Fruit fly (Drosophila melanogaster) Kc167 (cell line): ENCODE data around the gene Eaf6.

Experiments used
- Myc ChIP-seq: fragments of >200 bp; optimal IDR thresholded peaks from 2 replicates; lab custom pipeline; 2017; ENCODE audit warnings: missing external identifiers
- Sin3A ChIP-seq: fragments of >200 bp; optimal IDR thresholded peaks from 2 replicates; lab custom pipeline; 2018; ENCODE audit warnings: missing external identifiers
- h ChIP-seq: fragments of >200 bp; optimal IDR thresholded peaks from 3 replicates; lab custom pipeline; 2018; ENCODE audit warnings: missing external identifiers
- insv ChIP-seq: fragments of >200 bp; optimal IDR thresholded peaks from 3 replicates; lab custom pipeline; 2018; ENCODE audit warnings: missing external identifiers
- psq ChIP-seq: fragments of >200 bp; optimal IDR thresholded peaks from 2 replicates; lab custom pipeline; 2017; ENCODE audit warnings: missing external identifiers
- ttk ChIP-seq: sonication (Bioruptor generic); optimal IDR thresholded peaks from 2 replicates; lab custom pipeline; 2017; ENCODE audit warnings: missing external identifiers

Gene Eaf6

dm6 chr3L:5608128-5608527 is at the start of gene Eaf6:
TSS of gene Eaf6 (minus strand) at chr3L:5608300.
- TF ChIP-seq Myc (no peak), h (lab: Kevin White, UChicago) (no peak), insv (lab: Kevin White, UChicago) (no peak), Sin3A (lab: Kevin White, UChicago) (no peak), psq (lab: Kevin White, UChicago) (no peak), ttk (no peak)

DNA sequence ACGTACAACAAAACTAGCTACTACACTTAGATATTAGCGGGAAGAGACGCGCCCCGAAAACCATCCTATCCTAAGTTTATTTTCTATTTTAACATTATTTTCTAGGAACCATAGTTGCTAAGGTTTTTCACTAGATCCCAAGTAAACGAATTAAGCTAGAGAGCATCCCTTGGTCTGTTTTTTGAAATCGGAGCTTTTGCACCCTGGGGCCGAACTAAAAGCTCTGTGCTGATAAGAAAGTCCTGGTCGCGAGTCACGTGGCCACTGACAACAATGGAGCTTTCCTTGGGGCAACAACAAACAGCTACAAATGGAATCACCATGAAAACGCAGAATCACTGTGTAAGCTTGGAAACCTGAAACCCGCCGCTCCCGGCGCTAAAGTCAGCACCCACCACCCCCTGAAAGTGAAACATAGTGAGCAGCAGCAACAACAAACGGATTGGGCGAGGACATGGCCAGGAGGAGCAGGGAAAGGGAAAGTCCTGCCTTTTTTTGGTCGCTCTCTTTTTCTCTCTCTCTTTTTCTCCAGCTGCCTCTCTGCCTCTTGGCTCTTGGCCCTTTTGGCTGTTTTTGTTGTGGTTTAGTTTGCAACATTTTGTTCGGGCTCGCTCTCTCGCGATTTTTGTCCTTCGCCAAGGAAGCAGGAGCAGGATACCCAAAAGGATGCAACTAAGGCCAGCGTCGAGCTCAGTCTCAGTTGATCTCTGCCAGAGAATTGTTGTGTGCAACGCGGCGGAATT is 49.3 kb upstream of the Eaf6 start, which contains the start of gene sif:
Gene sif, plus strand, starts transcription at position 693 of the 743 bp plus-strand sequence.
- TF ChIP-seq ttk (no peak), psq (lab: Kevin White, UChicago) (no peak), insv (lab: Kevin White, UChicago) (no peak), Sin3A (lab: Kevin White, UChicago) (no peak), h (lab: Kevin White, UChicago) (no peak), Myc (no peak)

DNA sequence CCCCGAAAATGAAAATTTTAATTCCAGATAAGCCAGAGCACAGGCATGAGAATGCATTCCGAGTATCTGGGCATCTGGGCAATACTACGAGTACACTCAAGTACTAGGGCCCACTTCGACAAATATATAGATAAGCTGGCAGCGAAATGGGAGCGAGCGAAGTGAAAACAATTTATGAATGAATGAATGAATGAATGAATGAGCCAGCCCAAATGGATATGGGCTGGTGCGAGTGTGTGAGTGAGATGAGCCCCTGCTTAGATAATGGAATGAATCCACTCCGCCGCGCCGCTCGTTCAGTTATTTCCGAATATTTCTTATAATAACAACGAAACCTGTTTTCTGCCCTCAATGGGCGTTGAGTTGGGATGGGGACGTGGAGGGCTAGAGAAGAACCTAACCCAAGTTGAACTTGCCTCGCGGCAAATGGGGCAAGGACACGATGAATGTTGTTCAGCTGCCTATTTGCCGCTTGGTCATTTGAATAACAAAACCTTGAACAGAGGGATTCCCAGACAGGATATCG is 47.7 kb upstream of the Eaf6 start:
- TF ChIP-seq Sin3A (lab: Kevin White, UChicago) (no peak), psq (lab: Kevin White, UChicago) (no peak), ttk (no peak), Myc (no peak), insv (lab: Kevin White, UChicago) (no peak), h (lab: Kevin White, UChicago) (no peak)

DNA sequence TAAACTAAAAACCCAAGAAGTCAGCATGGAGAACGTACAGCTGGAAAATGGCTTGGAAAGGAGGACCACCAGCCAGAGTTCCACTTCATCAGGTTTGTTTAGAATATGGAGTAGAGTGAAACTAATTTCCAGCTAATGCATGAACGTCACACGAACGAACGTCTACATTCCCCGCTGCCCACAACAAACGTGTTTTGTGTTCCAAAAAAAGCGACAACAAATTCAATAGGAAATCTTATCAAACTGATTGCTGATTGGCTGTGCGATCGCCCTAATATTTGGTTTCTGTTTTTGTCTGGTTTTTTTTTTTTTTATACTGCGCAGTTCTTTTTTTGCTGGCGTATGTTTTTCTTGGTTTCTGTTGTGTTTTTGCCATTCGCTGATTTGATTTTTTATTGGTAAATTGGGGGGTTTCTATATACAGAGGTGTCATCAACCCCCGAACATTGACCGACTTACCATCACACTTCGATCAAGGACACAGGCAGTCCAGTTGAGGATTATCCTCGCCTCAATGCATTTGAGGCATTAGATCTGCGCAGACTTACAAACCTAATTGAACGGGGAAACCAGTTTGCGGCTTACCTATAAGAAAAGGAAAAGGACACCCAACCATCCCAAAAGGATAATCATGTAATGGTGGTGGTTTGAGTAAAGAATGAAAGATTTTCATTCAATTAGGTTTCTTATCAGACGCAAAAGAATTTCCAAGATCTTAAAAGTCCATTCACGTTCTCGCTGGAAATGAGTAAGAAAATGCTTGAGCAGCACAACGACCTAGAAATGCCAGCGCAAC is 47.1 kb upstream of the Eaf6 start:
- no peak for TF ChIP-seq ttk
- no peak for TF ChIP-seq psq (lab: Kevin White, UChicago)
- TF ChIP-seq h (lab: Kevin White, UChicago): no peak
- TF ChIP-seq Sin3A (lab: Kevin White, UChicago): no peak
- no peak for TF ChIP-seq Myc
- no peak for TF ChIP-seq insv (lab: Kevin White, UChicago)

DNA sequence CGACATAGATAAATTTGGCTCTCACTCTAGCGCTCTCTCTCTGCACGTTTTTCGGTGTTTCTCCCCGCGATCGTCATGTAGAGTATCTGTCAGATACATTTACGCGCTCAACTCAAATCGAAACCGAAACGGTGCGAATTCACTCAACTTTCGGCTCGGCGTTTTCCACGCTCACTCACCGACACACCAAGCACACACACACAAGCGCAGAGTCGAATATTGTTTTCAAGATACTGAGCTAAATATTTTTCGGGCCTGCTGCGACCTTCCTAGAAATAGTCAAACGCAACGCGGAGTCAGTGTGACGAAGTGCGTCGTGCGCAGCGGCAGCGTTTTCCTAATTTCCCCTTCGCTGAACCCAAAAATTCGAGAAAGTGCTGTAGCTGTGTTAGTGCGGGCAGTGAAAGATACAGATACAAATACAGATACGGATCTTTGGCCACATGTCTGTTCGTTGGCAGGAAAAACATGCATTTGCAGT is 46.3 kb upstream of the Eaf6 start, which contains the start of gene lin-28:
Gene lin-28, plus strand, starts transcription at position 279 of the 481 bp plus-strand sequence.
- TF ChIP-seq Myc (no peak), h (lab: Kevin White, UChicago) (no peak), psq (lab: Kevin White, UChicago) (no peak), Sin3A (lab: Kevin White, UChicago) (no peak), ttk (no peak)

dm6 chr3L:5643733-5644132 is 35.6 kb upstream of the Eaf6 start:
- no peak for TF ChIP-seq insv (lab: Kevin White, UChicago)
- TF ChIP-seq Sin3A (lab: Kevin White, UChicago): no peak
- no peak for TF ChIP-seq ttk
- TF ChIP-seq Myc: no peak
- no peak for TF ChIP-seq h (lab: Kevin White, UChicago)
- no peak for TF ChIP-seq psq (lab: Kevin White, UChicago)

- no peak for TF ChIP-seq Sin3A (lab: Kevin White, UChicago)
- no peak for TF ChIP-seq Myc
- no peak for TF ChIP-seq psq (lab: Kevin White, UChicago)
- TF ChIP-seq ttk: no peak
- TF ChIP-seq insv (lab: Kevin White, UChicago): no peak
- no peak for TF ChIP-seq h (lab: Kevin White, UChicago)
Observed at dm6 chr3L:5642837-5643236, 34.7 kb upstream of the Eaf6 start.

DNA sequence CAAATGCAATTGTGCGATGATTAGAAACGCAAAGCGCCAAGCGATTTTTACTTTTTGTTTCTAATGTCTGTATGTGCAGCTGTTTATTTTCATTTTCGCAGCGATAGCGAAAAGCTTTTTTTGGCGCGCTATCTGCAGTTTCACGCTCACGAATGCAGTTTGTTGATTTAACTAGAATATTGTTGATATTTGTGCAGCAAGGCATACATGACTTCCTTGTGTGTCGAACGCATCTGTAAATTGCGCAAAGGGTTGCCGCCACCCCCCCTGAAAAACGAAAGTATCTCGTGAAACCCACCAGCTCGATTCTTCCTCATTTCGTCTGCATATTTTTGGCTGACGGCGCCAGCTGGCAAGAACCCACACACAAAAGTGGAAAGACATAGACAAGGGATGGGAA is 33.4 kb upstream of the Eaf6 start:
- TF ChIP-seq psq (lab: Kevin White, UChicago) (no peak), Sin3A (lab: Kevin White, UChicago) (no peak), h (lab: Kevin White, UChicago) (no peak), ttk (no peak), insv (lab: Kevin White, UChicago) (no peak), Myc (no peak)

- no peak for TF ChIP-seq Sin3A (lab: Kevin White, UChicago)
- no peak for TF ChIP-seq psq (lab: Kevin White, UChicago)
- no peak for TF ChIP-seq h (lab: Kevin White, UChicago)
Observed at dm6 chr3L:5641120-5641519, 33.0 kb upstream of the Eaf6 start.

dm6 chr3L:5640689-5641088 is 32.6 kb upstream of the Eaf6 start:
- TF ChIP-seq ttk: no peak
- no peak for TF ChIP-seq Sin3A (lab: Kevin White, UChicago)
- no peak for TF ChIP-seq psq (lab: Kevin White, UChicago)
- TF ChIP-seq h (lab: Kevin White, UChicago): no peak

DNA sequence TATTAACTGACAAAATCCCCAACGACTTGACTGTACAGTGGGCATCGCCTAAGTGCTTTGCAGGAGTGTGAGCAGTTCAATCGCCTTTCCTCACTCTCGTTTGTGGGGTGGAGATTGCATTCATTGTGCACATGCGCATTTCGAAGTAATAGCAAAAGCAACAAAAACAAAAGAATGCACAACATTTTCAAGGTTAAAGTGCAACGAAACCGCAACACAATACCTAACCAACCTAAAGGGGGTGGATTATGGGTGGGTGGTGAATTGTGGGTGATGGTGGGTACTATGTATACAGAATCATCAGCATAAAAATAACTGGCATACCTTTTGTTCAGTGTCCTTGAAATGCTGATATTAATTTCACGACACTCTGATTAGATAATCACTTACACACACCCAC is 31.4 kb upstream of the Eaf6 start:
- no peak for TF ChIP-seq psq (lab: Kevin White, UChicago)
- no peak for TF ChIP-seq h (lab: Kevin White, UChicago)
- no peak for TF ChIP-seq Sin3A (lab: Kevin White, UChicago)
- TF ChIP-seq ttk: no peak
- no peak for TF ChIP-seq insv (lab: Kevin White, UChicago)
- no peak for TF ChIP-seq Myc

DNA sequence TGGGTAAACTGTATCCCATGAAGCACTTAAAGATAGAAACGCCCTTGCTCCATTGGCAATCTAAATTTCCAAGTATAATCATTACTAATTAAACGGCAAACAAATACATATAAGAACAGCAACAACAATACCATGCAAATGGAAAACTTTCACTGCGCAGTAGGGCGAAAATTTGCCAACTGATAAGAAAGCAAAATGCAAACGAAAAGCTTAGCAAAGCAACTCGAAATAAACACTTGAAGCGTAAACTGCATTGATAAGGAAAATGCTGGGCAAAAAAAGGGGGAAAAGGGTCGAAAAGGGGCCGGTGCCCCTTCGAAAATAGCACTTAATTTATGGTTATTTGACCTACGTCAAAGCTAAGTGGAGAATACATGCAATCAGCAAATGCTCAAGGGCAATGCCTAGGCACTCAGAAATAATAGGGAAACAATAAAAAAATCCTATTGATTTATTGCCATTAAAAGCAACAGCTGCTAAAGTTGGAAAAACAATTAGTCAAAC is 30.5 kb upstream of the Eaf6 start:
- TF ChIP-seq insv (lab: Kevin White, UChicago) (no peak), Myc (no peak), psq (lab: Kevin White, UChicago) (no peak), h (lab: Kevin White, UChicago) (no peak), ttk (no peak), Sin3A (lab: Kevin White, UChicago) (no peak)
